Fruit fly (Drosophila melanogaster) whole organism: Measurements from ENCODE around the gene GckIII.

Experiments used
- Dll ChIP-seq: fragments of >200 bp; optimal IDR thresholded peaks from 2 replicates; lab custom pipeline; 2017
- EcR ChIP-seq, 2 experiments: fragments of >200 bp; optimal IDR thresholded peaks; 2 replicates each; lab custom pipeline; 2017; ENCODE audit warnings: missing biosample characterization in 2 of 2, missing genetic modification characterization in 2 of 2, missing genetic modification reagents in 2 of 2
- pan ChIP-seq: fragments of >200 bp; optimal IDR thresholded peaks from 2 replicates; lab custom pipeline; 2017
- psq ChIP-seq: fragments of >200 bp; optimal IDR thresholded peaks from 2 replicates; lab custom pipeline; 2017
- usp ChIP-seq: fragments of >200 bp; optimal IDR thresholded peaks from 2 replicates; lab custom pipeline; 2017; ENCODE audit warnings: missing biosample characterization, missing genetic modification characterization, mixed read lengths

- TF ChIP-seq Dll (no peak), pan (no peak), psq (lab: Kevin White, UChicago) (no peak), usp (GFP tag; lab: Kevin White, UChicago) (no peak), EcR (GFP tag; optimal IDR thresholded peaks at IDR 0.05; lab: Kevin White, UChicago) (no peak)
Measured at dm6 chr3R:17066828-17067430, 18.4 kb upstream of the GckIII start.
